Fruit fly (Drosophila melanogaster): ENCODE results near the gene toe.

- no peak for TF ChIP-seq Sp1 (GFP tag; optimal IDR thresholded peaks at IDR 0.05)
- no peak for TF ChIP-seq Hr78 (GFP tag; optimal IDR thresholded peaks at IDR 0.05)
- TF ChIP-seq Myc (optimal IDR thresholded peaks at IDR 0.05), result no peak
- no peak for TF ChIP-seq OdsH (GFP tag; optimal IDR thresholded peaks at IDR 0.05)
- no peak for TF ChIP-seq HLH106 (tag; optimal IDR thresholded peaks at IDR 0.05)
- TF ChIP-seq Abd-B (GFP tag; optimal IDR thresholded peaks at IDR 0.05), result no peak
- no peak for TF ChIP-seq pan (optimal IDR thresholded peaks at IDR 0.05)
- TF ChIP-seq CG9705 (GFP tag; optimal IDR thresholded peaks at IDR 0.05), result no peak
- no peak for TF ChIP-seq woc (GFP tag; optimal IDR thresholded peaks at IDR 0.05)
- TF ChIP-seq ey (GFP tag; optimal IDR thresholded peaks at IDR 0.05), result no peak
- TF ChIP-seq psq (GFP tag; optimal IDR thresholded peaks at IDR 0.05), result no peak
- TF ChIP-seq br (GFP tag; optimal IDR thresholded peaks at IDR 0.05), result no peak
- no peak for TF ChIP-seq Dif (GFP tag; optimal IDR thresholded peaks at IDR 0.05; ENCODE audit: partially characterized antibody)
Measured at dm6 chr3L:12455034-12455433, 22.6 kb upstream of the toe start.

Data from whole organism, wandering third instar larva.